Worm (Caenorhabditis elegans) whole organism, L4 larva: ENCODE results near the gene tyr-1.

ENCODE experiments used
- F44E2.7 ChIP-seq: fragments of 200-800 bp; sonication (Bioruptor generic); IDR thresholded peaks from 2 replicates; pipeline ENCODE4 v2.1.2; 2022; ENCODE audit warnings: missing genetic modification characterization, missing compliant biosample characterization
- F49E8.2 ChIP-seq: sonication (generic microtip); optimal IDR thresholded peaks from 2 replicates; lab custom pipeline; 2016; ENCODE audit warnings: missing compliant biosample characterization, mild to moderate bottlenecking, missing genetic modification characterization, borderline replicate concordance
- T20F7.1 ChIP-seq: fragments of 200-800 bp; sonication (Bioruptor generic); optimal IDR thresholded peaks from 2 replicates; lab custom pipeline; 2018; ENCODE audit warnings: mild to moderate bottlenecking, missing genetic modification characterization, missing compliant biosample characterization
- Y5F2A.4 ChIP-seq: fragments of 200-800 bp; sonication (Bioruptor generic); optimal IDR thresholded peaks from 2 replicates; lab custom pipeline; 2018; ENCODE audit warnings: mild to moderate bottlenecking, missing genetic modification characterization, missing compliant biosample characterization
- aha-1 ChIP-seq: fragments of 150-350 bp; peaks from one replicate; lab custom pipeline; 2014; ENCODE audit warnings: missing biosample characterization, missing genetic modification characterization
- aly-2 ChIP-seq: sonication (generic microtip); optimal IDR thresholded peaks from 2 replicates; lab custom pipeline; 2018; ENCODE audit warnings: missing biosample characterization, missing genetic modification characterization
- attf-4 ChIP-seq: sonication (generic microtip); optimal IDR thresholded peaks from 3 replicates; lab custom pipeline; 2017; ENCODE audit warnings: missing biosample characterization, missing genetic modification characterization
- ceh-20 ChIP-seq: fragments of 200-800 bp; sonication (Bioruptor generic); IDR thresholded peaks from 2 replicates; pipeline ENCODE4 v1.3.6; 2022; ENCODE audit warnings: missing genetic modification reagents, missing genetic modification characterization, missing compliant biosample characterization
- daf-16 ChIP-seq, 3 experiments: sonication (generic microtip); optimal IDR thresholded peaks; 2 replicates each; lab custom pipeline; 2016 to 2017; ENCODE audit warnings: missing genetic modification characterization in 3 of 3, missing genetic modification reagents in 3 of 3, mild to moderate bottlenecking in 2 of 3, missing compliant biosample characterization in 2 of 3, missing biosample characterization in 1 of 3, moderate library complexity in 1 of 3
- dmd-6 ChIP-seq: fragments of 200-800 bp; sonication (Bioruptor generic); IDR thresholded peaks from 2 replicates; pipeline ENCODE4 v1.3.6; 2022; ENCODE audit warnings: missing genetic modification reagents, missing genetic modification characterization, missing compliant biosample characterization
- dmd-8 ChIP-seq: fragments of 200-800 bp; sonication (Bioruptor generic); IDR thresholded peaks from 2 replicates; pipeline ENCODE4 v1.3.6; 2022; ENCODE audit warnings: missing genetic modification characterization, missing compliant biosample characterization
- egl-43 ChIP-seq: fragments of 200-800 bp; sonication (Bioruptor generic); IDR thresholded peaks from 2 replicates; pipeline ENCODE4 v1.3.6; 2022; ENCODE audit warnings: missing genetic modification reagents, missing genetic modification characterization, missing compliant biosample characterization
- fos-1 ChIP-seq: fragments of 150-350 bp; optimal IDR thresholded peaks from 2 replicates; lab custom pipeline; 2014; ENCODE audit warnings: missing biosample characterization, missing genetic modification characterization
- hlh-30 ChIP-seq: sonication (generic microtip); optimal IDR thresholded peaks from 2 replicates; lab custom pipeline; 2017; ENCODE audit warnings: antibody characterized with exemption, mild to moderate bottlenecking, missing genetic modification characterization, missing compliant biosample characterization; ENCODE audit not compliant: insufficient read depth
- jun-1 ChIP-seq: fragments of 150-350 bp; optimal IDR thresholded peaks from 2 replicates; lab custom pipeline; 2014; ENCODE audit warnings: missing biosample characterization, missing genetic modification reagents, missing genetic modification characterization
- lim-7 ChIP-seq: fragments of 200-800 bp; sonication (Bioruptor generic); IDR thresholded peaks from 2 replicates; pipeline ENCODE4 v1.3.6; 2022; ENCODE audit warnings: missing genetic modification characterization, missing compliant biosample characterization
- lin-13 ChIP-seq: fragments of 150-350 bp; optimal IDR thresholded peaks from 2 replicates; lab custom pipeline; 2014; ENCODE audit warnings: missing biosample characterization, missing genetic modification reagents, missing genetic modification characterization
- lin-29 ChIP-seq: fragments of 200-800 bp; sonication (Bioruptor generic); IDR thresholded peaks from 2 replicates; pipeline ENCODE4 v1.3.6; 2022; ENCODE audit warnings: missing genetic modification reagents, missing genetic modification characterization, missing compliant biosample characterization
- mdt-29 ChIP-seq: fragments of 200-800 bp; sonication (Bioruptor generic); IDR thresholded peaks from 2 replicates; pipeline ENCODE4 v1.3.6; 2022; ENCODE audit warnings: missing genetic modification reagents, missing genetic modification characterization, missing compliant biosample characterization
- mxl-3 ChIP-seq: fragments of 200-800 bp; sonication (Bioruptor generic); optimal IDR thresholded peaks from 2 replicates; lab custom pipeline; 2018; ENCODE audit warnings: mild to moderate bottlenecking, missing genetic modification characterization, missing compliant biosample characterization
- nhr-102 ChIP-seq: sonication (generic microtip); optimal IDR thresholded peaks from 2 replicates; lab custom pipeline; 2016; ENCODE audit warnings: mild to moderate bottlenecking, missing genetic modification characterization, moderate library complexity, missing compliant biosample characterization
- nhr-111 ChIP-seq: fragments of 200-800 bp; sonication (Bioruptor generic); optimal IDR thresholded peaks from 2 replicates; lab custom pipeline; 2018; ENCODE audit warnings: mild to moderate bottlenecking, missing genetic modification characterization, missing compliant biosample characterization
- nhr-28 ChIP-seq: fragments of 150-350 bp; optimal IDR thresholded peaks from 2 replicates; lab custom pipeline; 2014; ENCODE audit warnings: missing biosample characterization, missing genetic modification characterization
- nhr-41 ChIP-seq: fragments of 200-800 bp; sonication (Bioruptor generic); IDR thresholded peaks from 2 replicates; pipeline ENCODE4 v1.3.6; 2022; ENCODE audit warnings: missing genetic modification reagents, missing genetic modification characterization, missing compliant biosample characterization
- nhr-6 ChIP-seq: fragments of 150-350 bp; optimal IDR thresholded peaks from 2 replicates; lab custom pipeline; 2014; ENCODE audit warnings: missing biosample characterization, missing genetic modification characterization
- php-3 ChIP-seq: fragments of 200-800 bp; sonication (Bioruptor generic); IDR thresholded peaks from 2 replicates; pipeline ENCODE4 v1.3.6; 2022; ENCODE audit warnings: missing genetic modification reagents, missing genetic modification characterization, missing compliant biosample characterization
- rbr-2 ChIP-seq: sonication (generic microtip); optimal IDR thresholded peaks from 2 replicates; lab custom pipeline; 2016; ENCODE audit warnings: missing genotype, missing genetic modification characterization, missing compliant biosample characterization
- saeg-2 ChIP-seq: fragments of 200-800 bp; sonication (Bioruptor generic); IDR thresholded peaks from 2 replicates; pipeline ENCODE4 v1.3.6; 2022; ENCODE audit warnings: missing genetic modification reagents, missing genetic modification characterization, missing compliant biosample characterization
- sdz-12 ChIP-seq: fragments of 200-800 bp; sonication (Bioruptor generic); optimal IDR thresholded peaks from 2 replicates; lab custom pipeline; 2018; ENCODE audit warnings: mild to moderate bottlenecking, missing genetic modification characterization, missing compliant biosample characterization
- unc-130 ChIP-seq: sonication (generic microtip); optimal IDR thresholded peaks from 2 replicates; lab custom pipeline; 2016; ENCODE audit warnings: missing genetic modification reagents, missing genetic modification characterization, missing compliant biosample characterization
- unc-62 ChIP-seq, 3 experiments: fragments of 150-350 bp in 1 of 3; sonication (generic microtip); optimal IDR thresholded peaks in 2 of 3; peaks in 1 of 3; 1 replicate in 1 of 3; 2 replicates in 2 of 3; lab custom pipeline; 2014 to 2017; ENCODE audit warnings: missing biosample characterization in 3 of 3, missing genetic modification characterization in 3 of 3, missing genetic modification reagents in 3 of 3, missing genotype in 1 of 3
- vab-7 ChIP-seq: fragments of 200-800 bp; sonication (Bioruptor generic); IDR thresholded peaks from 2 replicates; pipeline ENCODE4 v1.3.6; 2022; ENCODE audit warnings: missing genetic modification reagents, missing genetic modification characterization, missing compliant biosample characterization
- zag-1 ChIP-seq: fragments of 150-350 bp; optimal IDR thresholded peaks from 2 replicates; lab custom pipeline; 2014; ENCODE audit warnings: missing biosample characterization, missing genetic modification characterization
- zfp-3 ChIP-seq: fragments of 200-800 bp; sonication (Bioruptor generic); conservative IDR thresholded peaks from 2 replicates; pipeline ENCODE4 v1.3.6; 2022; ENCODE audit warnings: missing genetic modification reagents, missing genetic modification characterization, missing compliant biosample characterization
- zip-2 ChIP-seq: fragments of 150-350 bp; optimal IDR thresholded peaks from 2 replicates; lab custom pipeline; 2014; ENCODE audit warnings: missing biosample characterization, missing genetic modification characterization
- ztf-11 ChIP-seq: fragments of 150-350 bp; optimal IDR thresholded peaks from 2 replicates; lab custom pipeline; 2014; ENCODE audit warnings: missing biosample characterization, missing genetic modification characterization

tyr-1 gene

ce11 chrIII:7891573-7892306 lies 18.2 kb downstream of the tyr-1 start, which contains the start of the genes ZK688.5 and fahd-1 (continued):
- TF ChIP-seq mdt-29 (no peak), lin-13 (no peak), php-3 (GFP tag; lab: Robert Waterston, UW) (0 out of 2 replicates have a peak, but pooled peaks have one; percentile 25), zag-1 (tag; lab: Kevin White, UChicago) (no peak), ceh-20 (0 out of 2 replicates have a peak, but pooled peaks have one; percentile 46)

- TF ChIP-seq jun-1 (tag; lab: Kevin White, UChicago) (no peak), attf-4 (tag; lab: Kevin White, UChicago) (no peak), unc-62 (GFP tag; optimal IDR thresholded peaks at IDR 0.05 in 1 of 2; lab: Kevin White, UChicago) (peak in 1 of 2 experiments; percentile 79), unc-62 (tag; optimal IDR thresholded peaks at IDR 0.05; lab: Kevin White, UChicago) (no peak), dmd-6 (GFP tag; lab: Robert Waterston, UW) (no peak), rbr-2 (tag; lab: Kevin White, UChicago) (no peak), hlh-30 (tag; lab: Kevin White, UChicago) (peak; percentile 12)
Measured at ce11 chrIII:7892333-7892732, 18.8 kb downstream of the tyr-1 start.

- no peak for TF ChIP-seq daf-16 (GFP tag; optimal IDR thresholded peaks at IDR 0.05; lab: Kevin White, UChicago)
- TF ChIP-seq daf-16 (tag; optimal IDR thresholded peaks at IDR 0.05; lab: Kevin White, UChicago), result no peak
- TF ChIP-seq hlh-30 (tag; lab: Kevin White, UChicago), result no peak
- no peak for TF ChIP-seq mxl-3
- TF ChIP-seq F44E2.7 (GFP tag; lab: Robert Waterston, UW), result no peak
- TF ChIP-seq lim-7 (GFP tag; lab: Robert Waterston, UW), result no peak
- TF ChIP-seq nhr-102 (tag; lab: Kevin White, UChicago), result no peak
- no peak for TF ChIP-seq fos-1
- TF ChIP-seq jun-1 (tag; lab: Kevin White, UChicago), result no peak
- no peak for TF ChIP-seq dmd-8 (GFP tag; lab: Robert Waterston, UW)
- no peak for TF ChIP-seq egl-43 (GFP tag; lab: Robert Waterston, UW)
- TF ChIP-seq nhr-111 (GFP tag; lab: Kevin White, UChicago), result no peak
- no peak for TF ChIP-seq attf-4 (tag; lab: Kevin White, UChicago)
- no peak for TF ChIP-seq T20F7.1
- TF ChIP-seq nhr-28 (tag; lab: Kevin White, UChicago), result no peak
- TF ChIP-seq ztf-11, result no peak
Measured at ce11 chrIII:7893224-7893623, 19.6 kb downstream of the tyr-1 start.

ce11 chrIII:7894724-7895123 lies 21.1 kb downstream of the tyr-1 start, which contains the start of gene ZK688.4:
Gene ZK688.4 (plus strand): TSS chrIII:7895024.
- TF ChIP-seq zag-1 (tag; lab: Kevin White, UChicago), result no peak
- no peak for TF ChIP-seq vab-7 (GFP tag; lab: Robert Waterston, UW)
- TF ChIP-seq sdz-12, result no peak
- TF ChIP-seq aha-1 (tag; lab: Kevin White, UChicago), result no peak
- no peak for TF ChIP-seq rbr-2 (tag; lab: Kevin White, UChicago)
- no peak for TF ChIP-seq lim-7 (GFP tag; lab: Robert Waterston, UW)
- TF ChIP-seq Y5F2A.4 (GFP tag; lab: Kevin White, UChicago), result no peak
- TF ChIP-seq nhr-6, result no peak
- TF ChIP-seq unc-130 (GFP tag; lab: Kevin White, UChicago), result no peak
- no peak for TF ChIP-seq saeg-2 (GFP tag; lab: Robert Waterston, UW)
- TF ChIP-seq zfp-3 (GFP tag; lab: Robert Waterston, UW), result no peak
- no peak for TF ChIP-seq nhr-41 (GFP tag; lab: Robert Waterston, UW)
- TF ChIP-seq F49E8.2 (tag; lab: Kevin White, UChicago), result no peak
- TF ChIP-seq lin-29 (GFP tag; lab: Robert Waterston, UW), result no peak
- no peak for TF ChIP-seq mxl-3
- no peak for TF ChIP-seq attf-4 (tag; lab: Kevin White, UChicago)
- TF ChIP-seq zip-2, result no peak
- TF ChIP-seq aly-2 (tag; lab: Kevin White, UChicago), result no peak
